Worm (Caenorhabditis elegans) whole organism, L3 larva: Measurements from ENCODE around the gene oga-1.

Experiments used
- egl-5 ChIP-seq: fragments of 150-350 bp; optimal IDR thresholded peaks from 2 replicates; lab custom pipeline; 2017; ENCODE audit warnings: missing biosample characterization, missing genetic modification reagents, missing genetic modification characterization, inconsistent platforms
- elt-1 ChIP-seq: fragments of 150-350 bp; optimal IDR thresholded peaks from 2 replicates; lab custom pipeline; 2014; ENCODE audit warnings: missing biosample characterization, missing genetic modification characterization
- elt-3 ChIP-seq, 3 experiments: fragments of 150-350 bp in 1 of 3; sonication (generic microtip) in 2 of 3; optimal IDR thresholded peaks; 2 replicates in 2 of 3; 4 replicates in 1 of 3; lab custom pipeline; 2014 to 2017; ENCODE audit warnings: missing biosample characterization in 3 of 3, missing genetic modification characterization in 3 of 3
- lin-15B ChIP-seq: fragments of 150-350 bp; optimal IDR thresholded peaks from 2 replicates; lab custom pipeline; 2014; ENCODE audit warnings: missing biosample characterization, missing genetic modification characterization
- lin-39 ChIP-seq: fragments of 150-350 bp; optimal IDR thresholded peaks from 2 replicates; lab custom pipeline; 2018; ENCODE audit warnings: missing biosample characterization, missing genetic modification reagents, missing genetic modification characterization
- mml-1 ChIP-seq: fragments of 150-350 bp; sonication (generic microtip); optimal IDR thresholded peaks from 3 replicates; lab custom pipeline; 2014; ENCODE audit warnings: missing biosample characterization, missing genetic modification characterization
- nhr-76 ChIP-seq: fragments of 150-350 bp; sonication (generic microtip); optimal IDR thresholded peaks from 5 replicates; lab custom pipeline; 2014; ENCODE audit warnings: missing biosample characterization, missing genetic modification characterization
- nhr-77 ChIP-seq: fragments of 150-350 bp; optimal IDR thresholded peaks from 2 replicates; lab custom pipeline; 2014; ENCODE audit warnings: missing biosample characterization, missing genetic modification characterization
- pha-4 ChIP-seq: fragments of 150-350 bp; optimal IDR thresholded peaks from 2 replicates; lab custom pipeline; 2014; ENCODE audit warnings: missing biosample characterization, missing genetic modification reagents, missing genetic modification characterization
- pqm-1 ChIP-seq: fragments of 150-350 bp; optimal IDR thresholded peaks from 2 replicates; lab custom pipeline; 2017; ENCODE audit warnings: missing biosample characterization, missing genetic modification characterization, inconsistent platforms
- skn-1 ChIP-seq: fragments of 150-350 bp; optimal IDR thresholded peaks from 2 replicates; lab custom pipeline; 2014; ENCODE audit warnings: missing biosample characterization, missing genetic modification characterization
- tbx-2 ChIP-seq: sonication (generic microtip); optimal IDR thresholded peaks from 2 replicates; lab custom pipeline; 2016; ENCODE audit warnings: mild to moderate bottlenecking, missing genetic modification characterization, missing compliant biosample characterization
- unc-39 ChIP-seq: sonication (generic microtip); optimal IDR thresholded peaks from 4 replicates; lab custom pipeline; 2017; ENCODE audit warnings: missing biosample characterization, missing genetic modification characterization
- zag-1 ChIP-seq: fragments of 150-350 bp; optimal IDR thresholded peaks from 2 replicates; lab custom pipeline; 2014; ENCODE audit warnings: missing biosample characterization, missing genetic modification characterization

ce11 chrX:9364501-9364900, 17.3 kb upstream of the oga-1 start, which contains the start of gene pkc-2:
- no peak for TF ChIP-seq unc-39 (tag; lab: Kevin White, UChicago)
- TF ChIP-seq nhr-76 (tag; lab: Kevin White, UChicago): no peak
- TF ChIP-seq tbx-2 (tag; lab: Kevin White, UChicago): no peak
- no peak for TF ChIP-seq elt-1 (tag; lab: Kevin White, UChicago)
- no peak for TF ChIP-seq elt-3 (tag; optimal IDR thresholded peaks at IDR 0.05; lab: Kevin White, UChicago)
- no peak for TF ChIP-seq mml-1 (tag; lab: Kevin White, UChicago)
- TF ChIP-seq lin-15B: no peak
- TF ChIP-seq nhr-77 (tag; lab: Kevin White, UChicago): no peak
- no peak for TF ChIP-seq lin-39
- TF ChIP-seq pqm-1 (tag; lab: Kevin White, UChicago): no peak
- TF ChIP-seq pha-4 (tag; lab: Kevin White, UChicago): no peak
- TF ChIP-seq skn-1 (tag; lab: Kevin White, UChicago): no peak
- TF ChIP-seq zag-1: no peak
- TF ChIP-seq egl-5: no peak
